Fruit fly (Drosophila melanogaster): ENCODE results near the gene Nup37.

Gene Nup37

dm6 chr3R:25297678-25298077 lies 50.2 kb downstream of the Nup37 start, which contains the start of gene CG31097:
Gene CG31097 (minus strand): TSS chr3R:25297778.
- TF ChIP-seq Rel (GFP tag; optimal IDR thresholded peaks at IDR 0.05) (no peak), Rel (tag; optimal IDR thresholded peaks at IDR 0.05) (no peak), ey (GFP tag; optimal IDR thresholded peaks at IDR 0.05) (no peak)
